Worm (Caenorhabditis elegans) whole organism, midembryonic: ENCODE data around the gene ugtp-1.

ENCODE experiments used
- T22C8.4 ChIP-seq: fragments of 200-800 bp; sonication (Bioruptor generic); IDR thresholded peaks from 2 replicates; pipeline ENCODE4 v1.3.6; 2022; ENCODE audit warnings: missing genetic modification characterization, missing compliant biosample characterization
- flt-1 ChIP-seq: fragments of 200-800 bp; sonication (Bioruptor generic); IDR thresholded peaks from 2 replicates; pipeline ENCODE4 v1.3.6; 2022; ENCODE audit warnings: missing genetic modification characterization, missing compliant biosample characterization
- med-1 ChIP-seq: sonication (generic microtip); optimal IDR thresholded peaks from 2 replicates; lab custom pipeline; 2017; ENCODE audit warnings: missing genetic modification characterization, mild to moderate bottlenecking, missing compliant biosample characterization, antibody characterized with exemption, missing genetic modification reagents; ENCODE audit not compliant: insufficient read depth
- ref-1 ChIP-seq: fragments of 200-800 bp; sonication (Bioruptor generic); conservative IDR thresholded peaks from 2 replicates; pipeline ENCODE4 v1.3.6; 2022; ENCODE audit warnings: missing genetic modification reagents, missing genetic modification characterization, missing compliant biosample characterization
- tab-1 ChIP-seq: fragments of 200-800 bp; sonication (Bioruptor generic); IDR thresholded peaks from 2 replicates; pipeline ENCODE4 v1.3.6; 2022; ENCODE audit warnings: missing genetic modification characterization, missing compliant biosample characterization
- ztf-23 ChIP-seq: fragments of 200-800 bp; sonication (Bioruptor generic); IDR thresholded peaks from 2 replicates; pipeline ENCODE4 v1.3.6; 2022; ENCODE audit warnings: missing genetic modification reagents, missing genetic modification characterization, missing compliant biosample characterization
- ztf-29 ChIP-seq: fragments of 200-800 bp; sonication (Bioruptor generic); IDR thresholded peaks from 2 replicates; pipeline ENCODE4 v1.3.6; 2022; ENCODE audit warnings: missing genetic modification reagents, missing genetic modification characterization, missing compliant biosample characterization

- TF ChIP-seq tab-1 (GFP tag; lab: Robert Waterston, UW) (no peak), flt-1 (GFP tag; lab: Robert Waterston, UW) (no peak), med-1 (GFP tag; lab: Kevin White, UChicago) (no peak), ref-1 (no peak), ztf-29 (GFP tag; lab: Robert Waterston, UW) (no peak), ztf-23 (GFP tag; lab: Robert Waterston, UW) (no peak), T22C8.4 (GFP tag; lab: Robert Waterston, UW) (no peak)
Measured at ce11 chrIII:8704765-8705164, 45.7 kb downstream of the ugtp-1 start, which contains the start of gene B0303.16.
